Worm (Caenorhabditis elegans): ENCODE measurements around the gene C50H11.13.

ce11 chrV:3119185-3119584, 47.7 kb upstream of the C50H11.13 start:
- no peak for TF ChIP-seq ztf-11 (tag; optimal IDR thresholded peaks at IDR 0.05)
- no peak for TF ChIP-seq ceh-39 (tag; optimal IDR thresholded peaks at IDR 0.05)
- no peak for TF ChIP-seq nhr-28 (tag; optimal IDR thresholded peaks at IDR 0.05)
- no peak for TF ChIP-seq nhr-237 (tag; optimal IDR thresholded peaks at IDR 0.05)
- TF ChIP-seq snpc-4 (tag; optimal IDR thresholded peaks at IDR 0.05) = no peak
- TF ChIP-seq unc-39 (tag; optimal IDR thresholded peaks at IDR 0.05) = no peak
- TF ChIP-seq sptf-1 (tag; optimal IDR thresholded peaks at IDR 0.05) = no peak
- TF ChIP-seq lsy-2 (tag; optimal IDR thresholded peaks at IDR 0.05) = no peak
- TF ChIP-seq M03D4.4 (tag; optimal IDR thresholded peaks at IDR 0.05) = no peak
- TF ChIP-seq bed-3 (GFP tag; optimal IDR thresholded peaks at IDR 0.05) = no peak
- no peak for TF ChIP-seq pha-4 (tag; optimal IDR thresholded peaks at IDR 0.05)
- TF ChIP-seq ces-1 (GFP tag; optimal IDR thresholded peaks at IDR 0.05) = no peak
- TF ChIP-seq elt-3 (tag; optimal IDR thresholded peaks at IDR 0.05) = no peak
- TF ChIP-seq unc-62 (GFP tag; optimal IDR thresholded peaks at IDR 0.05) = no peak

All from whole organism, mixed stage, embryonic.